Fruit fly (Drosophila melanogaster) whole organism, pupa: ENCODE data around the gene CG33286.

Source experiments
- CG10348 ChIP-seq: fragments of 200-800 bp; sonication (Bioruptor generic); IDR thresholded peaks from 2 replicates; pipeline ENCODE4 v1.3.6; 2022; ENCODE audit warnings: missing biosample characterization, missing genetic modification characterization
- CG12605 ChIP-seq: fragments of 200-800 bp; sonication (Bioruptor generic); IDR thresholded peaks from 2 replicates; pipeline ENCODE4 v1.3.6; 2022; ENCODE audit warnings: missing biosample characterization, missing genetic modification characterization
- CG13204 ChIP-seq: fragments of 200-800 bp; sonication (Bioruptor generic); optimal IDR thresholded peaks from 2 replicates; lab custom pipeline; 2018; ENCODE audit warnings: missing biosample characterization, mild to moderate bottlenecking, missing genetic modification characterization, moderate library complexity
- CG14655 ChIP-seq: fragments of 200-800 bp; sonication (Bioruptor generic); optimal IDR thresholded peaks from 3 replicates; lab custom pipeline; 2017; ENCODE audit warnings: mild to moderate bottlenecking, missing biosample characterization, missing genetic modification reagents, missing genetic modification characterization
- CG15710 ChIP-seq: fragments of 200-800 bp; sonication (Bioruptor generic); optimal IDR thresholded peaks from 2 replicates; lab custom pipeline; 2018; ENCODE audit warnings: missing biosample characterization, mild to moderate bottlenecking, missing genetic modification characterization, moderate library complexity
- CG17806 ChIP-seq: fragments of 200-800 bp; sonication (Bioruptor generic); optimal IDR thresholded peaks from 2 replicates; lab custom pipeline; 2018; ENCODE audit warnings: missing biosample characterization, mild to moderate bottlenecking, missing genetic modification characterization, moderate library complexity
- CG32121 ChIP-seq: fragments of 200-800 bp; sonication (Bioruptor generic); IDR thresholded peaks from 2 replicates; pipeline ENCODE4 v1.3.6; 2022; ENCODE audit warnings: missing biosample characterization, missing genetic modification characterization
- CG34367 ChIP-seq: fragments of 200-800 bp; sonication (Bioruptor generic); optimal IDR thresholded peaks from 2 replicates; lab custom pipeline; 2018; ENCODE audit warnings: missing biosample characterization, mild to moderate bottlenecking, missing genetic modification characterization
- CG4496 ChIP-seq: fragments of 200-800 bp; sonication (Bioruptor generic); IDR thresholded peaks from 3 replicates; pipeline ENCODE4 v1.3.6; 2022; ENCODE audit warnings: missing biosample characterization, missing genetic modification characterization
- CG8159 ChIP-seq: fragments of 200-800 bp; sonication (Bioruptor generic); optimal IDR thresholded peaks from 3 replicates; lab custom pipeline; 2018; ENCODE audit warnings: missing biosample characterization, mild to moderate bottlenecking, missing genetic modification characterization, moderate library complexity
- CG8301 ChIP-seq: fragments of 200-800 bp; sonication (Bioruptor generic); optimal IDR thresholded peaks from 2 replicates; lab custom pipeline; 2018; ENCODE audit warnings: missing biosample characterization, mild to moderate bottlenecking, missing genetic modification characterization
- CG9948 ChIP-seq: fragments of 200-800 bp; sonication (Bioruptor generic); optimal IDR thresholded peaks from 2 replicates; lab custom pipeline; 2018; ENCODE audit warnings: missing biosample characterization, mild to moderate bottlenecking, missing genetic modification characterization, moderate library complexity
- D1 ChIP-seq: fragments of 200-800 bp; sonication (Bioruptor generic); optimal IDR thresholded peaks from 2 replicates; lab custom pipeline; 2018; ENCODE audit warnings: missing biosample characterization, mild to moderate bottlenecking, missing genetic modification characterization, moderate library complexity
- EcR ChIP-seq: fragments of 200-800 bp; sonication (Bioruptor generic); optimal IDR thresholded peaks from 3 replicates; lab custom pipeline; 2019; ENCODE audit warnings: missing biosample characterization, missing genetic modification characterization, mild to moderate bottlenecking, moderate library complexity, missing genetic modification reagents
- Ets98B ChIP-seq: fragments of 200-800 bp; sonication (Bioruptor generic); IDR thresholded peaks from 2 replicates; pipeline ENCODE4 v1.3.6; 2022; ENCODE audit warnings: missing biosample characterization, missing genetic modification characterization
- Pif1A ChIP-seq: fragments of 200-800 bp; sonication (Bioruptor generic); optimal IDR thresholded peaks from 3 replicates; lab custom pipeline; 2016; ENCODE audit warnings: missing biosample characterization, missing genetic modification characterization
- Pif1B ChIP-seq: fragments of 200-800 bp; sonication (Bioruptor generic); optimal IDR thresholded peaks from 3 replicates; lab custom pipeline; 2016; ENCODE audit warnings: missing biosample characterization, missing genetic modification characterization
- Snoo ChIP-seq: fragments of 200-800 bp; sonication (Bioruptor generic); optimal IDR thresholded peaks from 3 replicates; lab custom pipeline; 2017; ENCODE audit warnings: missing biosample characterization, mild to moderate bottlenecking, missing genetic modification characterization, inconsistent platforms
- fd96Ca ChIP-seq: fragments of 200-800 bp; sonication (Bioruptor generic); IDR thresholded peaks from 3 replicates; pipeline ENCODE4 v1.3.6; 2022; ENCODE audit warnings: missing biosample characterization, missing genetic modification characterization
- gl ChIP-seq: fragments of 200-800 bp; sonication (Bioruptor generic); optimal IDR thresholded peaks from 2 replicates; lab custom pipeline; 2018; ENCODE audit warnings: missing biosample characterization, mild to moderate bottlenecking, missing genetic modification characterization
- rn ChIP-seq: fragments of 200-800 bp; sonication (Bioruptor generic); IDR thresholded peaks from 2 replicates; pipeline ENCODE4 v1.3.6; 2022; ENCODE audit warnings: missing biosample characterization, missing genetic modification characterization

The CG33286 gene

DNA sequence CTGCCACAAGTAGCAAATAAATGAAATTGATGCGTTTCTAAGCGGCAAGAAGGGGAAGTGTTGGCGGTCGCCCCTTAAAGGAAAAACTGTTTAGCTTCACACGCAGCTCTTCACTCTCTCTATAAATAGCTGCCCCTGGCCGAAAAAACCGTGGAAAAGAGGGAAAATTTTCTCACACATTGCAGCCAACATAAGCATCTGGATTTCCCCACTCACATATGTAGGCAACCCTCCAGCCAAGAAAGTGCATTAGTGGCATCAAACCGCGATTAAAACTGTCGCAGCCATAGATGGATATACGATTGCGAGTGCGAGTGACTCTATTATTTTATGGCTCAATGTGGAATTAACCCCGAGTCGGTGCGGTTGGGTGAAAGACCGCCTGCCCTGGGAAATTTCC lies 41.9 kb downstream of the CG33286 start:
- TF ChIP-seq CG15710 (tag; lab: Kevin White, UChicago) = no peak
- TF ChIP-seq CG4496 (GFP tag; lab: Robert Waterston, UW) = no peak
- no peak for TF ChIP-seq CG9948
- no peak for TF ChIP-seq Ets98B (GFP tag; lab: Robert Waterston, UW)
- no peak for TF ChIP-seq gl (tag; lab: Kevin White, UChicago)
- no peak for TF ChIP-seq EcR (GFP tag; lab: Kevin White, UChicago)
- no peak for TF ChIP-seq Pif1A
- TF ChIP-seq Pif1B = no peak
- no peak for TF ChIP-seq CG8159 (tag; lab: Kevin White, UChicago)
- TF ChIP-seq D1 (tag; lab: Kevin White, UChicago) = no peak
- TF ChIP-seq CG14655 (GFP tag; lab: Kevin White, UChicago) = no peak
- TF ChIP-seq CG32121 (GFP tag; lab: Robert Waterston, UW) = no peak
- no peak for TF ChIP-seq CG8301 (tag; lab: Kevin White, UChicago)
- no peak for TF ChIP-seq CG34367
- no peak for TF ChIP-seq rn (GFP tag; lab: Robert Waterston, UW)
- no peak for TF ChIP-seq Snoo (tag; lab: Kevin White, UChicago)

DNA sequence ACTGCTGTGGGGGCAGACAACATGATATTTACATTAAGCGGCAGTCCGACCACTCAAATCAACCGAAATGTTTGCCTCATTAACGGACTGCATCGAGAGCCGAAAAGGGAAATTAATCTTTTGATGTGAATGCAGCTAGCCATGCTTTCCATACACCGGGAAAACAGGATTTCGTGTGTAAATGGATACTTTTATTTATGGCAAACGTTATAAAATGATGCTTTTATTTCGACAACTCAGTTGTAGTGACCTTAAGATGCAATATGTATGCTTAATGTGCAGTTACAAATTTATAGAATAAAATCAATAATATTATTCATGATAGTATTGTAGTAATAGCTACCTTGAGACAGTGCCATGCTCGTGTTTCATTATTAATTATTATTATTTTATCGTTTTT lies 43.0 kb downstream of the CG33286 start:
- TF ChIP-seq Ets98B (GFP tag; lab: Robert Waterston, UW) = no peak
- TF ChIP-seq Pif1A = peak; percentile 7
- TF ChIP-seq, all 21 proteins: peak for 1

DNA sequence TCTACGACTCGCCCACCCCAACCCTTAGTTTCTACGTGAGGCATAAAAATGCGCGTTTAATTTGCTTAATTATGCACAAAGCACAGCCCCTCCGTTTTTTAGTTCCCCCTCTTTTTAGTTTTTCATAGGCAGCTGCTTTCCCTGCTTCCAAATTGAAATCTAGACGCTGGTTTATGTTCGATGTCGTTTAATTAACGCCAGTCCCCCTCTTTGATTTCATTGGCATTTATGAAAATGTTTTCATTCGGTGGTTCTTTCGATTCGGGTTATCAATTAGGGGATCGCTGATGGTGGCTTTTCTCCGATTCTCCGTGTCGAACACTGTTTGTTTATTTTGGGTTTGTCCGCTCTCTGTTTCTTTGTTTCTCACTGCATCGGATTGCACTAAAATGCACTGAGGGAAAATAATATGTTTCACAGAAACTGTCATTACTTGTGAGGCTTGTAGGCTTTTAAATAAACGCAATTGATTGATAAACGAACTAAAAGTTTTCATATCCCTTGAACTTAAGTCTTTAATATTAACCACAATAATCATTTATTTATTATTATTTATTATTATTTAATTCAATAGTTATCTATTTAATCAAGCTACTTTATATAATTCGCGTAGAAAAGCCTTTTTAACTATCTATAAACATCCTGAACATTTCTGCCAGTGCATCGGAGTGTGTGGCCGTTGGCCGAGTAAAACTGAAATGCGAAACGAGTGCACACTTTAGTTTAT lies 44.3 kb downstream of the CG33286 start:
- TF ChIP-seq CG8159 (tag; lab: Kevin White, UChicago) (peak; percentile 85), CG14655 (GFP tag; lab: Kevin White, UChicago) (peak; percentile 62), EcR (GFP tag; lab: Kevin White, UChicago) (no peak), D1 (tag; lab: Kevin White, UChicago) (peak; percentile 54), gl (tag; lab: Kevin White, UChicago) (peak; percentile 13), CG12605 (peak; percentile 17; the same call in 1 of the 2 replicates), Pif1B (peak; percentile 50), fd96Ca (GFP tag; lab: Robert Waterston, UW) (peak; percentile 48; the same call in 1 of the 3 replicates), CG10348 (GFP tag; lab: Robert Waterston, UW) (no peak), CG13204 (GFP tag; lab: Kevin White, UChicago) (peak; percentile 35), CG8301 (tag; lab: Kevin White, UChicago) (peak; percentile 55), CG15710 (tag; lab: Kevin White, UChicago) (peak; percentile 80), CG4496 (GFP tag; lab: Robert Waterston, UW) (0 out of 3 replicates have a peak, but pooled peaks have one; percentile 46), rn (GFP tag; lab: Robert Waterston, UW) (peak; percentile 31; the same call in 1 of the 2 replicates), Pif1A (no peak), CG32121 (GFP tag; lab: Robert Waterston, UW) (peak; percentile 71), Ets98B (GFP tag; lab: Robert Waterston, UW) (peak; percentile 37; the same call in 1 of the 2 replicates), CG34367 (peak; percentile 65), CG9948 (peak; percentile 75), Snoo (tag; lab: Kevin White, UChicago) (peak; percentile 56), CG17806 (tag; lab: Kevin White, UChicago) (peak; percentile 82)

DNA sequence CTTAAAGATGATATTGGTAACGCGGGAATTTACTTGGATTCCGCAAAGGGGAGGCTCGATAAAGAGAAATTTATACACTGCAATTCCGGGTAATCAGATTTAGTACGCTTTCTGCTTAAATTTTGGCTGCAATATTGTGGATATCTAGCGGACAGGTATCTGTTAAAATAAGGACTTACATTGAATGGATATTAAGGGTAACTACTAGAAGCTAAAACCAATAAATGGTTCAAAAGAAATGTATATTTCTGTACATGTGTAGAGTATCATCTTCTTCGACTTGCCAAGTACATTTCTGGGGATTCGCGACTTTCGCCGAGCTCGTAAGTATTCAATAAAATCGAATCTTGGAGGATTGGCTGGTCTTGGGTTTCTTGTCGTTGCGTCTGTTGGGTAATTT lies 45.1 kb downstream of the CG33286 start:
- no peak for TF ChIP-seq D1 (tag; lab: Kevin White, UChicago)
- TF ChIP-seq CG10348 (GFP tag; lab: Robert Waterston, UW) = no peak
- no peak for TF ChIP-seq Ets98B (GFP tag; lab: Robert Waterston, UW)
- no peak for TF ChIP-seq fd96Ca (GFP tag; lab: Robert Waterston, UW)
- no peak for TF ChIP-seq CG12605
- TF ChIP-seq CG34367 = peak; percentile 13
- peak; percentile 11 for TF ChIP-seq CG14655 (GFP tag; lab: Kevin White, UChicago)
- peak; percentile 51 for TF ChIP-seq CG8159 (tag; lab: Kevin White, UChicago)
- no peak for TF ChIP-seq Pif1B
- TF ChIP-seq CG4496 (GFP tag; lab: Robert Waterston, UW) = no peak
- TF ChIP-seq CG17806 (tag; lab: Kevin White, UChicago) = no peak
- TF ChIP-seq CG9948 = no peak
- no peak for TF ChIP-seq CG32121 (GFP tag; lab: Robert Waterston, UW)
- TF ChIP-seq CG8301 (tag; lab: Kevin White, UChicago) = peak; percentile 11
- TF ChIP-seq CG15710 (tag; lab: Kevin White, UChicago) = peak; percentile 36
- TF ChIP-seq Snoo (tag; lab: Kevin White, UChicago) = no peak
- no peak for TF ChIP-seq rn (GFP tag; lab: Robert Waterston, UW)
- TF ChIP-seq, all 21 proteins: peak for 5

DNA sequence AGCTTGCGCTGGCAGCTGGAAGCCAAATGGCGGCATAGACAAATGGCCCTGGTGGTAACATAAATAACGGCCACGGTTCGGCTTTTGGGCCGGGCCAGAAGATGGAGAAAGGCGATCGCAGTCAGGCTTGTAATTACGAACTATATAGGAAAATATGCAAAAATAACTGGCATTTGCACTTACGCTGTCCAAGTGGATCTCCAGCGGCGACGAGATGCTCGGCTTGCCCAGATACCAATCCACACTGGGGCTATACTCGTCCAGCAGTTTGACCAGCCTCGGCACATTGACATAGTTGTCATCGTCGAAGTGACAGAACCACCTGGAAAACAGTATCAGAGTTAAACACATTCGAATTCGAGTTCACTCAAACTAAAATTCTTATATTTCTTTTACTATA lies 47.0 kb downstream of the CG33286 start, which contains the start of gene CG10589:
TSS of gene CG10589 (plus strand) at position 301 of the 400 bp plus-strand sequence.
- no peak for TF ChIP-seq CG8301 (tag; lab: Kevin White, UChicago)
- TF ChIP-seq rn (GFP tag; lab: Robert Waterston, UW) = no peak
- no peak for TF ChIP-seq Pif1B
- TF ChIP-seq CG32121 (GFP tag; lab: Robert Waterston, UW) = no peak
